Worm (Caenorhabditis elegans): ENCODE measurements around the gene col-43.

ce11 chrV:8031121-8031520 lies 19.6 kb downstream of the col-43 start, which contains the start of gene vars-1:
- TF ChIP-seq unc-120 (tag; optimal IDR thresholded peaks at IDR 0.05; ENCODE audit: poor library complexity, severe bottlenecking) (no peak), nhr-76 (tag; optimal IDR thresholded peaks at IDR 0.05) (no peak), elt-1 (tag; optimal IDR thresholded peaks at IDR 0.05; ENCODE audit: borderline replicate concordance, insufficient read depth) (no peak), pha-4 (tag; optimal IDR thresholded peaks at IDR 0.05) (no peak)
